Fruit fly (Drosophila melanogaster): ENCODE data around the gene dachs.

dm6 chr2L:8532790-8533189 lies 66.2 kb downstream of the dachs start:
- no peak for TF ChIP-seq CG7045 (GFP tag; optimal IDR thresholded peaks at IDR 0.05)
- TF ChIP-seq CG7101 (tag; optimal IDR thresholded peaks at IDR 0.05) = no peak
- no peak for TF ChIP-seq Crg-1 (GFP tag; optimal IDR thresholded peaks at IDR 0.05)
- TF ChIP-seq CG12768 (GFP tag; optimal IDR thresholded peaks at IDR 0.05) = no peak
- no peak for TF ChIP-seq CG11617 (GFP tag; optimal IDR thresholded peaks at IDR 0.05)
- no peak for TF ChIP-seq ovo (GFP tag; optimal IDR thresholded peaks at IDR 0.05)
